Worm (Caenorhabditis elegans) whole organism, young adult: ENCODE data around the gene T02D1.9.

ENCODE experiments used
- T07F8.4 ChIP-seq: sonication (generic microtip); optimal IDR thresholded peaks from 2 replicates; lab custom pipeline; 2016; ENCODE audit warnings: mild to moderate bottlenecking, missing genetic modification characterization, moderate library complexity, missing compliant biosample characterization
- lin-26 ChIP-seq: fragments of 200-800 bp; sonication (Bioruptor generic); IDR thresholded peaks from 2 replicates; pipeline ENCODE4 v1.3.6; 2022; ENCODE audit warnings: missing genetic modification reagents, missing genetic modification characterization, missing compliant biosample characterization
- lin-35 ChIP-seq, 3 experiments: fragments of 150-350 bp in 2 of 3; sonication (generic microtip) in 1 of 3; optimal IDR thresholded peaks; 2 replicates each; lab custom pipeline; 2014 to 2018; ENCODE audit warnings: missing biosample characterization in 3 of 3, missing genetic modification characterization in 3 of 3, missing genetic modification reagents in 3 of 3
- sea-2 ChIP-seq: fragments of 200-800 bp; sonication (Bioruptor generic); IDR thresholded peaks from 2 replicates; pipeline ENCODE4 v1.3.6; 2022; ENCODE audit warnings: missing genetic modification characterization, missing compliant biosample characterization

ce11 chrIV:17367294-17367693 lies 40.1 kb downstream of the T02D1.9 start, which contains the start of gene zipt-17:
- TF ChIP-seq sea-2 (GFP tag; lab: Robert Waterston, UW) (no peak), lin-26 (GFP tag; lab: Robert Waterston, UW) (no peak), lin-35 (GFP tag; optimal IDR thresholded peaks at IDR 0.05; lab: Kevin White, UChicago) (no peak), T07F8.4 (tag; lab: Kevin White, UChicago) (no peak)
